Worm (Caenorhabditis elegans): Measurements from ENCODE around the gene F21D9.4.

F21D9.4 gene

ce11 chrV:19233469-19233868, 20.2 kb upstream of the F21D9.4 start, which contains the start of gene fbxb-116:
Gene fbxb-116, plus strand, starts transcription at chrV:19233769.
- no peak for TF ChIP-seq zfp-3 (GFP tag; conservative IDR thresholded peaks at IDR 0.05)
- TF ChIP-seq nhr-25 (tag; optimal IDR thresholded peaks at IDR 0.05; ENCODE audit: borderline replicate concordance, insufficient read depth) = no peak

- TF ChIP-seq lin-13 (GFP tag; optimal IDR thresholded peaks at IDR 0.05) = no peak
- no peak for TF ChIP-seq Y75B8A.6 (GFP tag; IDR thresholded peaks at IDR 0.05)
- no peak for TF ChIP-seq nhr-11 (tag; optimal IDR thresholded peaks at IDR 0.05)
- no peak for TF ChIP-seq mxl-2 (GFP tag; conservative IDR thresholded peaks at IDR 0.05)
- TF ChIP-seq fos-1 (tag; optimal IDR thresholded peaks at IDR 0.05) = no peak
- no peak for TF ChIP-seq ZK337.2 (GFP tag; IDR thresholded peaks at IDR 0.05)
- no peak for TF ChIP-seq Y48G9A.11 (GFP tag; IDR thresholded peaks at IDR 0.05)
- no peak for TF ChIP-seq lin-15B (tag; optimal IDR thresholded peaks at IDR 0.05)
Observed at ce11 chrV:19237204-19237603, 16.4 kb upstream of the F21D9.4 start, which contains the start of gene fbxb-2. Gene fbxb-2, minus strand, starts transcription at chrV:19237304.

- no peak for TF ChIP-seq T20F7.1 (GFP tag; optimal IDR thresholded peaks at IDR 0.05)
- TF ChIP-seq unc-39 (tag; optimal IDR thresholded peaks at IDR 0.05) = no peak
- no peak for TF ChIP-seq F44E2.7 (GFP tag; IDR thresholded peaks at IDR 0.05)
- no peak for TF ChIP-seq mdl-1 (tag; optimal IDR thresholded peaks at IDR 0.05)
- no peak for TF ChIP-seq dpl-1 (GFP tag; optimal IDR thresholded peaks at IDR 0.05)
- TF ChIP-seq egl-43 (GFP tag; IDR thresholded peaks at IDR 0.05) = no peak
- TF ChIP-seq ZK337.2 (GFP tag; IDR thresholded peaks at IDR 0.05) = no peak
- TF ChIP-seq lin-1 (GFP tag; IDR thresholded peaks at IDR 0.05) = no peak
Observed at ce11 chrV:19240129-19240528, 13.5 kb upstream of the F21D9.4 start, which contains the start of the genes fbxb-115 and fbxb-1. Gene fbxb-115, minus strand, starts transcription at chrV:19240229. Gene fbxb-1, plus strand, starts transcription at chrV:19240354.

ce11 chrV:19250983-19251382, 2.6 kb upstream of the F21D9.4 start, which contains the start of gene str-81:
Gene str-81, minus strand, starts transcription at chrV:19251083.
- TF ChIP-seq nhr-111 (GFP tag; optimal IDR thresholded peaks at IDR 0.05) (no peak), T26A8.4 (GFP tag; IDR thresholded peaks at IDR 0.05) (no peak), ceh-20 (GFP tag; IDR thresholded peaks at IDR 0.05) (no peak), fos-1 (tag; optimal IDR thresholded peaks at IDR 0.05) (no peak), hlh-30 (tag; optimal IDR thresholded peaks at IDR 0.05; ENCODE audit: insufficient read depth) (no peak), arid-1 (GFP tag; conservative IDR thresholded peaks at IDR 0.05) (no peak), lim-7 (GFP tag; IDR thresholded peaks at IDR 0.05) (no peak), cey-2 (tag; optimal IDR thresholded peaks at IDR 0.05; ENCODE audit: borderline replicate concordance, insufficient read depth) (no peak), hlh-11 (tag; optimal IDR thresholded peaks at IDR 0.05) (no peak), pha-4 (GFP tag; IDR thresholded peaks at IDR 0.05) (no peak), pha-4 (tag; optimal IDR thresholded peaks at IDR 0.05) (no peak), sdz-12 (GFP tag; optimal IDR thresholded peaks at IDR 0.05) (no peak), daf-16 (GFP tag; optimal IDR thresholded peaks at IDR 0.05) (no peak), daf-16 (tag; optimal IDR thresholded peaks at IDR 0.05) (no peak), nhr-48 (tag; optimal IDR thresholded peaks at IDR 0.05) (no peak), zfp-2 (tag; optimal IDR thresholded peaks at IDR 0.05) (no peak), ceh-28 (tag; optimal IDR thresholded peaks at IDR 0.05) (no peak), tra-1 (GFP tag; IDR thresholded peaks at IDR 0.05) (no peak)

- no peak for TF ChIP-seq tra-1 (GFP tag; IDR thresholded peaks at IDR 0.05)
- no peak for TF ChIP-seq nhr-28 (tag; optimal IDR thresholded peaks at IDR 0.05)
- no peak for TF ChIP-seq zag-1 (tag; optimal IDR thresholded peaks at IDR 0.05)
- TF ChIP-seq unc-130 (GFP tag; optimal IDR thresholded peaks at IDR 0.05) = no peak
- TF ChIP-seq lin-39 (tag; optimal IDR thresholded peaks at IDR 0.05) = no peak
- TF ChIP-seq F44E2.7 (GFP tag; IDR thresholded peaks at IDR 0.05) = no peak
- TF ChIP-seq vab-7 (GFP tag; IDR thresholded peaks at IDR 0.05) = no peak
- no peak for TF ChIP-seq daf-19 (GFP tag; conservative IDR thresholded peaks at IDR 0.05)
- no peak for TF ChIP-seq ceh-44 (GFP tag; IDR thresholded peaks at IDR 0.05)
- no peak for TF ChIP-seq pha-4 (GFP tag; IDR thresholded peaks at IDR 0.05)
- no peak for TF ChIP-seq pha-4 (tag; optimal IDR thresholded peaks at IDR 0.05)
- TF ChIP-seq T26A8.4 (GFP tag; IDR thresholded peaks at IDR 0.05) = no peak
- TF ChIP-seq nhr-76 (tag; optimal IDR thresholded peaks at IDR 0.05) = no peak
- no peak for TF ChIP-seq spr-1 (tag; optimal IDR thresholded peaks at IDR 0.05)
- TF ChIP-seq egl-27 (tag; optimal IDR thresholded peaks at IDR 0.05) = no peak
Observed at ce11 chrV:19251844-19252243, 1.8 kb upstream of the F21D9.4 start, which contains the start of gene F21D9.11. Gene F21D9.11, plus strand, starts transcription at chrV:19252144.
